Worm (Caenorhabditis elegans): ENCODE measurements around the gene clh-3.
A peak's percentile ranks its signal among the peaks of the same experiment; 100 is the strongest.

The clh-3 gene

ce11 chrII:7200051-7200599 is 25.6 kb downstream of the clh-3 start, which contains the start of gene pcrg-1 (continued):
- no peak for TF ChIP-seq egl-27 (tag; optimal IDR thresholded peaks at IDR 0.05)
- peak; percentile 24 for TF ChIP-seq sea-2 (GFP tag; optimal IDR thresholded peaks at IDR 0.05)
- TF ChIP-seq mml-1 (tag; optimal IDR thresholded peaks at IDR 0.05), result no peak
- peak; percentile 66 for TF ChIP-seq lin-39 (tag; optimal IDR thresholded peaks at IDR 0.05)
- no peak for TF ChIP-seq ztf-11 (tag; optimal IDR thresholded peaks at IDR 0.05)
- no peak for TF ChIP-seq eor-1 (tag; optimal IDR thresholded peaks at IDR 0.05)
- TF ChIP-seq nhr-25 (tag; optimal IDR thresholded peaks at IDR 0.05), result peak; percentile 83
- peak; percentile 56 for TF ChIP-seq R02D3.7 (tag; optimal IDR thresholded peaks at IDR 0.05)
- TF ChIP-seq skn-1 (tag; optimal IDR thresholded peaks at IDR 0.05), result no peak
- no peak for TF ChIP-seq hmg-11 (tag; optimal IDR thresholded peaks at IDR 0.05)
- no peak for TF ChIP-seq unc-62 (GFP tag; optimal IDR thresholded peaks at IDR 0.05)
- TF ChIP-seq ceh-9 (tag; optimal IDR thresholded peaks at IDR 0.05), result no peak
- TF ChIP-seq mdl-1 (tag; optimal IDR thresholded peaks at IDR 0.05), result no peak
- no peak for TF ChIP-seq pqm-1 (tag; optimal IDR thresholded peaks at IDR 0.05)
- TF ChIP-seq nhr-12 (tag; optimal IDR thresholded peaks at IDR 0.05), result no peak
- TF ChIP-seq nfya-1 (tag; optimal IDR thresholded peaks at IDR 0.05; ENCODE audit: insufficient read depth), result peak; percentile 67
- TF ChIP-seq jun-1 (tag; optimal IDR thresholded peaks at IDR 0.05), result no peak
- TF ChIP-seq snpc-4 (tag; optimal IDR thresholded peaks at IDR 0.05), result peak; percentile 99
- no peak for TF ChIP-seq elt-1 (tag; optimal IDR thresholded peaks at IDR 0.05)
- TF ChIP-seq lin-15B (tag; optimal IDR thresholded peaks at IDR 0.05), result no peak

- TF ChIP-seq jun-1 (tag; optimal IDR thresholded peaks at IDR 0.05) (no peak), daf-12 (tag; optimal IDR thresholded peaks at IDR 0.05) (no peak), nhr-25 (tag; optimal IDR thresholded peaks at IDR 0.05) (peak; percentile 16)
Measured at ce11 chrII:7199308-7199707, 26.4 kb downstream of the clh-3 start, which contains the start of gene E04F6.6. Gene E04F6.6 (minus strand): TSS chrII:7199565.

- TF ChIP-seq elt-3 (tag; optimal IDR thresholded peaks at IDR 0.05) (no peak), daf-12 (tag; optimal IDR thresholded peaks at IDR 0.05) (no peak), eor-1 (tag; optimal IDR thresholded peaks at IDR 0.05) (no peak), elt-2 (tag; optimal IDR thresholded peaks at IDR 0.05) (peak; percentile 8), zag-1 (tag; optimal IDR thresholded peaks at IDR 0.05) (no peak), nhr-67 (tag; optimal IDR thresholded peaks at IDR 0.05) (no peak), pqm-1 (tag; optimal IDR thresholded peaks at IDR 0.05) (peak; percentile 8), fkh-10 (GFP tag; optimal IDR thresholded peaks at IDR 0.05) (no peak)
Measured at ce11 chrII:7197434-7197833, 28.3 kb downstream of the clh-3 start.

- peak; percentile 69 for TF ChIP-seq elt-2 (tag; optimal IDR thresholded peaks at IDR 0.05)
- TF ChIP-seq pha-4 (tag; optimal IDR thresholded peaks at IDR 0.05), result peak; percentile 41
- TF ChIP-seq nhr-237 (tag; optimal IDR thresholded peaks at IDR 0.05), result no peak
- TF ChIP-seq pqm-1 (tag; optimal IDR thresholded peaks at IDR 0.05), result peak; percentile 74
Measured at ce11 chrII:7196040-7196439, 29.7 kb downstream of the clh-3 start, which contains the start of gene maoc-1. Gene maoc-1 (plus strand): TSS chrII:7196276.

ce11 chrII:7195541-7195940 is 30.2 kb downstream of the clh-3 start, which contains the start of gene acdh-12:
Gene acdh-12 (minus strand): TSS chrII:7195641.
- TF ChIP-seq pqm-1 (tag; optimal IDR thresholded peaks at IDR 0.05), result no peak
- no peak for TF ChIP-seq ztf-4 (tag; optimal IDR thresholded peaks at IDR 0.05)
- TF ChIP-seq nhr-28 (tag; optimal IDR thresholded peaks at IDR 0.05), result no peak
- no peak for TF ChIP-seq mdl-1 (tag; optimal IDR thresholded peaks at IDR 0.05)
- TF ChIP-seq ama-1 (optimal IDR thresholded peaks at IDR 0.05), result no peak
- no peak for TF ChIP-seq elt-3 (tag; optimal IDR thresholded peaks at IDR 0.05)
- no peak for TF ChIP-seq elt-1 (tag; optimal IDR thresholded peaks at IDR 0.05)
- no peak for TF ChIP-seq skn-1 (tag; optimal IDR thresholded peaks at IDR 0.05)
- TF ChIP-seq nhr-11 (tag; optimal IDR thresholded peaks at IDR 0.05), result no peak
- no peak for TF ChIP-seq sea-2 (GFP tag; optimal IDR thresholded peaks at IDR 0.05)
- no peak for TF ChIP-seq nfya-1 (tag; optimal IDR thresholded peaks at IDR 0.05; ENCODE audit: insufficient read depth)
- TF ChIP-seq ztf-11 (tag; optimal IDR thresholded peaks at IDR 0.05), result no peak
- TF ChIP-seq nhr-25 (tag; optimal IDR thresholded peaks at IDR 0.05), result no peak
- no peak for TF ChIP-seq eor-1 (tag; optimal IDR thresholded peaks at IDR 0.05)
- no peak for TF ChIP-seq lin-39 (tag; optimal IDR thresholded peaks at IDR 0.05)
- TF ChIP-seq nhr-12 (tag; optimal IDR thresholded peaks at IDR 0.05), result no peak
- no peak for TF ChIP-seq pha-4 (tag; optimal IDR thresholded peaks at IDR 0.05)
- no peak for TF ChIP-seq daf-12 (tag; optimal IDR thresholded peaks at IDR 0.05)

Measured in whole organism, L3 larva.